Fruit fly (Drosophila melanogaster) whole organism, prepupa: ENCODE data around the gene CG14286.

Source experiments
- Blimp-1 ChIP-seq: fragments of 200-800 bp; sonication (Bioruptor generic); optimal IDR thresholded peaks from 3 replicates; lab custom pipeline; 2017; ENCODE audit warnings: missing biosample characterization, missing genetic modification characterization, mild to moderate bottlenecking, moderate library complexity, missing genetic modification reagents
- CG10631 ChIP-seq: fragments of 200-800 bp; sonication (Bioruptor generic); optimal IDR thresholded peaks from 2 replicates; lab custom pipeline; 2016; ENCODE audit warnings: missing biosample characterization, missing genetic modification characterization
- CG10669 ChIP-seq: fragments of 200-800 bp; sonication (Bioruptor generic); optimal IDR thresholded peaks from 3 replicates; lab custom pipeline; 2018; ENCODE audit warnings: missing biosample characterization, mild to moderate bottlenecking, missing genetic modification characterization, moderate library complexity
- CG11294 ChIP-seq: fragments of 200-800 bp; sonication (Bioruptor generic); IDR thresholded peaks from 2 replicates; pipeline ENCODE4 v1.3.6; 2022; ENCODE audit warnings: missing biosample characterization, missing genetic modification characterization
- CG1621 ChIP-seq: fragments of 200-800 bp; sonication (Bioruptor generic); optimal IDR thresholded peaks from 3 replicates; lab custom pipeline; 2018; ENCODE audit warnings: missing biosample characterization, mild to moderate bottlenecking, missing genetic modification characterization
- CG16779 ChIP-seq: fragments of 200-800 bp; sonication (Bioruptor generic); optimal IDR thresholded peaks from 3 replicates; lab custom pipeline; 2017; ENCODE audit warnings: missing biosample characterization, mild to moderate bottlenecking, missing genetic modification characterization
- CG3032 ChIP-seq: fragments of 200-800 bp; optimal IDR thresholded peaks from 2 replicates; lab custom pipeline; 2019; ENCODE audit warnings: missing biosample characterization, mild to moderate bottlenecking, missing genetic modification characterization, moderate library complexity
- CG32006 ChIP-seq: fragments of 200-800 bp; sonication (Bioruptor generic); optimal IDR thresholded peaks from 3 replicates; lab custom pipeline; 2017; ENCODE audit warnings: missing biosample characterization, mild to moderate bottlenecking, missing genetic modification characterization
- CG34406 ChIP-seq: fragments of 200-800 bp; sonication (Bioruptor generic); optimal IDR thresholded peaks from 3 replicates; lab custom pipeline; 2016; ENCODE audit warnings: missing biosample characterization, missing genetic modification characterization
- CG3919 ChIP-seq: fragments of 200-800 bp; sonication (Bioruptor generic); optimal IDR thresholded peaks from 3 replicates; lab custom pipeline; 2016; ENCODE audit warnings: missing biosample characterization, missing genetic modification characterization
- CG4318 ChIP-seq: fragments of 200-800 bp; sonication (Bioruptor generic); optimal IDR thresholded peaks from 3 replicates; lab custom pipeline; 2017; ENCODE audit warnings: missing biosample characterization, mild to moderate bottlenecking, missing genetic modification characterization
- CG6792 ChIP-seq: fragments of 200-800 bp; sonication (Bioruptor generic); optimal IDR thresholded peaks from 3 replicates; lab custom pipeline; 2016; ENCODE audit warnings: missing biosample characterization, missing genetic modification characterization
- CG7368 ChIP-seq: fragments of 200-800 bp; sonication (Bioruptor generic); optimal IDR thresholded peaks from 3 replicates; lab custom pipeline; 2016; ENCODE audit warnings: missing biosample characterization, missing genetic modification characterization
- CG8119 ChIP-seq: fragments of 200-800 bp; sonication (Bioruptor generic); IDR thresholded peaks from 3 replicates; pipeline ENCODE4 v1.3.6; 2022; ENCODE audit warnings: missing biosample characterization, missing genetic modification characterization
- CG8319 ChIP-seq: fragments of 200-800 bp; sonication (Bioruptor generic); optimal IDR thresholded peaks from 3 replicates; lab custom pipeline; 2016; ENCODE audit warnings: missing biosample characterization, missing genetic modification characterization
- CG8632 ChIP-seq: fragments of 200-800 bp; sonication (Bioruptor generic); optimal IDR thresholded peaks from 3 replicates; lab custom pipeline; 2016; ENCODE audit warnings: missing biosample characterization, missing genetic modification characterization
- CG9139 ChIP-seq: fragments of 200-800 bp; sonication (Bioruptor generic); optimal IDR thresholded peaks from 3 replicates; lab custom pipeline; 2017; ENCODE audit warnings: missing biosample characterization, mild to moderate bottlenecking, missing genetic modification characterization
- Eip78C ChIP-seq: fragments of 200-800 bp; sonication (Bioruptor generic); peaks from one replicate; lab custom pipeline; 2016; ENCODE audit warnings: missing biosample characterization, missing genetic modification characterization
- Eip93F ChIP-seq: fragments of 200-800 bp; sonication (Bioruptor generic); optimal IDR thresholded peaks from 2 replicates; lab custom pipeline; 2016; ENCODE audit warnings: missing biosample characterization, mild to moderate bottlenecking, missing genetic modification characterization
- Ets21C ChIP-seq: fragments of 200-800 bp; sonication (Bioruptor generic); optimal IDR thresholded peaks from 3 replicates; lab custom pipeline; 2016; ENCODE audit warnings: missing biosample characterization, missing genetic modification characterization
- Ets96B ChIP-seq: fragments of 200-800 bp; optimal IDR thresholded peaks from 2 replicates; lab custom pipeline; 2019; ENCODE audit warnings: missing biosample characterization, mild to moderate bottlenecking, missing genetic modification characterization, moderate library complexity
- Gug ChIP-seq: fragments of 200-800 bp; sonication (Bioruptor generic); IDR thresholded peaks from 2 replicates; pipeline ENCODE4 v1.3.6; 2022; ENCODE audit warnings: missing biosample characterization, missing genetic modification characterization
- Hr38 ChIP-seq: sonication (Bioruptor generic); optimal IDR thresholded peaks from 2 replicates; lab custom pipeline; 2016; ENCODE audit warnings: missing biosample characterization, missing genetic modification characterization
- Hr4 ChIP-seq: fragments of 200-800 bp; sonication (Bioruptor generic); optimal IDR thresholded peaks from 3 replicates; lab custom pipeline; 2016; ENCODE audit warnings: missing biosample characterization, missing genetic modification characterization
- Met ChIP-seq: fragments of 200-800 bp; sonication (Bioruptor generic); optimal IDR thresholded peaks from 3 replicates; lab custom pipeline; 2016; ENCODE audit warnings: missing biosample characterization, missing genetic modification characterization
- OdsH ChIP-seq: fragments of 200-800 bp; sonication (Bioruptor generic); optimal IDR thresholded peaks from 3 replicates; lab custom pipeline; 2016; ENCODE audit warnings: missing biosample characterization, missing genetic modification characterization
- Sox14 ChIP-seq: fragments of 200-800 bp; sonication (Bioruptor generic); optimal IDR thresholded peaks from 3 replicates; lab custom pipeline; 2016; ENCODE audit warnings: missing biosample characterization, missing genetic modification characterization
- achi ChIP-seq: fragments of 200-800 bp; sonication (Bioruptor generic); optimal IDR thresholded peaks from 3 replicates; lab custom pipeline; 2016; ENCODE audit warnings: missing biosample characterization, missing genetic modification characterization
- acj6 ChIP-seq: fragments of 200-800 bp; sonication (Bioruptor generic); optimal IDR thresholded peaks from 3 replicates; lab custom pipeline; 2016; ENCODE audit warnings: missing biosample characterization, missing genetic modification characterization
- dsx ChIP-seq: fragments of 200-800 bp; optimal IDR thresholded peaks from 3 replicates; lab custom pipeline; 2019; ENCODE audit warnings: missing biosample characterization, mild to moderate bottlenecking, missing genetic modification characterization, moderate library complexity; ENCODE audit not compliant: poor library complexity, severe bottlenecking
- esn ChIP-seq: fragments of 200-800 bp; sonication (Bioruptor generic); optimal IDR thresholded peaks from 2 replicates; lab custom pipeline; 2016; ENCODE audit warnings: missing biosample characterization, mild to moderate bottlenecking, missing genetic modification characterization, moderate library complexity
- fd59A ChIP-seq: fragments of 200-800 bp; sonication (Bioruptor generic); optimal IDR thresholded peaks from 2 replicates; lab custom pipeline; 2017; ENCODE audit warnings: missing biosample characterization, mild to moderate bottlenecking, missing genetic modification characterization, missing genetic modification reagents
- fd85E ChIP-seq: fragments of 200-800 bp; sonication (Bioruptor generic); optimal IDR thresholded peaks from 3 replicates; lab custom pipeline; 2016; ENCODE audit warnings: missing biosample characterization, missing genetic modification characterization
- fkh ChIP-seq: fragments of 200-800 bp; sonication (Bioruptor generic); optimal IDR thresholded peaks from 3 replicates; lab custom pipeline; 2017; ENCODE audit warnings: missing biosample characterization, mild to moderate bottlenecking, missing genetic modification characterization, moderate library complexity
- lz ChIP-seq: fragments of 200-800 bp; sonication (Bioruptor generic); optimal IDR thresholded peaks from 3 replicates; lab custom pipeline; 2016; ENCODE audit warnings: missing biosample characterization, missing genetic modification characterization
- net ChIP-seq: fragments of 200-800 bp; sonication (Bioruptor generic); optimal IDR thresholded peaks from 3 replicates; lab custom pipeline; 2016; ENCODE audit warnings: missing biosample characterization, missing genetic modification characterization
- salr ChIP-seq, 2 experiments: fragments of 200-800 bp; sonication (Bioruptor generic); optimal IDR thresholded peaks; 3 replicates each; lab custom pipeline; 2016 to 2018; ENCODE audit warnings: missing biosample characterization in 2 of 2, missing genetic modification characterization in 2 of 2, mild to moderate bottlenecking in 1 of 2
- spab ChIP-seq: fragments of 200-800 bp; sonication (Bioruptor generic); optimal IDR thresholded peaks from 2 replicates; lab custom pipeline; 2017; ENCODE audit warnings: missing biosample characterization, mild to moderate bottlenecking, missing genetic modification characterization, missing genetic modification reagents
- ss ChIP-seq, 2 experiments: fragments of 200-800 bp; sonication (Bioruptor generic); optimal IDR thresholded peaks; 2 replicates in 1 of 2; 3 replicates in 1 of 2; lab custom pipeline; 2017 to 2018; ENCODE audit warnings: mild to moderate bottlenecking in 2 of 2, missing biosample characterization in 2 of 2, missing genetic modification characterization in 2 of 2, moderate library complexity in 1 of 2
- vri ChIP-seq: fragments of 200-800 bp; sonication (Bioruptor generic); optimal IDR thresholded peaks from 3 replicates; lab custom pipeline; 2016; ENCODE audit warnings: missing biosample characterization, mild to moderate bottlenecking, missing genetic modification characterization

Gene CG14286

DNA sequence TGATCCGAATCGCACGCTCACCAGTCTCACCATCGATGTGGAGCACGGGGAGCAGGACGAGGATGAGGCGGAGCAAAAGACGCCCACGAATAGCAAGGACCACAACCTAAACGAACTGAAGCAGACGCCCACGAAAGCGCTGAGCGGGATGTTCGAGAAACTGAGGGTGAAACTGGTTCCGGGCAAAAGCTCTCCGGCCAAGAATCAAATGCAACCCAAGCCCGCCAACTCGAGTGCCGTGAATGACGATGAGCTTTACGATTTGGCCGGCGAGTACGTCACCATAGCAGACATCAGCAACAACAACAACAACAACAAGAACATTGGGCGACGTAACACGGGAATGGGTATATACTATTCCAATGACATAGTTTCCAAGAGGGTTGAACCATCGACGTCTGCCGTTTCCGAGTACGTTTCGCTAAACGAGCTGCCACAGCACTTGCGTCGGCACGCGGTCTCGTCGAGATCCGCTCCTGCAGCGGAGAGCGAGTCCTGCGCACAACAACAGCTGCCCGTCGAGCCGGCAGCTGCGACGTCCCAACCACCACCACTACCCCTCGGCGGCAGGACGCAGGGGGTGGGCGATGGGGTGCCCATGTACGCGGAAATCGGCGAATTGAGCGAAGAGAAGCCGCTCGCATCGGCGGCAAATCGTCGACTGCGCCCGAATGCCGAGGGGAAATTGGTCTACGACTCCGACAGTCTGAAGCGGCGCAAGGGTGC lies 6.4 kb upstream of the CG14286 start:
- peak; percentile 39 for TF ChIP-seq Eip78C
- no peak for TF ChIP-seq fkh (GFP tag; lab: Kevin White, UChicago)
- peak in 1 of 2 experiments; percentile 11 for TF ChIP-seq ss (GFP tag; optimal IDR thresholded peaks at IDR 0.05; lab: Kevin White, UChicago)
- no peak for TF ChIP-seq Gug
- no peak for TF ChIP-seq CG34406 (GFP tag; lab: Kevin White, UChicago)
- TF ChIP-seq salr (GFP tag; optimal IDR thresholded peaks at IDR 0.05; lab: Kevin White, UChicago) = no peak
- TF ChIP-seq fd85E (GFP tag; lab: Kevin White, UChicago) = no peak

DNA sequence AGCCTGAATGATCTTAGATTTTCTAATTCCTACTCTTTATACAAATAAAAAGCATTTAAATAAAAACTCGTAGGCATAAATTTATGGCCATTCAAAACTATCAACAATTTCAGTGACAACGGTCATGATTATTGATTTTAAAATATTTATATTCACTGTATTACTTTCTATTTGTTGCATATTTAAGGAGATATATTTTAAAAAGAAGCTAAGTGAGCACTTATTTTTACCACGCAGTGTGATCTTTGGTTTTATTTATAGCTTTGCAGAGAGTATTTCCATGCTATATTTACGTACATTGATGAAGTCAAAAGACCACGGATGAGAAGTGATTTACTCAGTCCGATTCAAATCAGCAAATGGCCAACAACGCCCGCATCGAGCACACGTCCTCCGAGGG lies 869 bp downstream of the CG14286 start, which contains the start of gene CG14285:
CG14285 (plus strand) TSS at position 339 of the 400 bp plus-strand sequence.
- TF ChIP-seq net (GFP tag; lab: Kevin White, UChicago) (no peak), achi (GFP tag; lab: Kevin White, UChicago) (no peak), CG8632 (GFP tag; lab: Kevin White, UChicago) (no peak), CG7368 (GFP tag; lab: Kevin White, UChicago) (no peak), Ets21C (GFP tag; lab: Kevin White, UChicago) (no peak), lz (GFP tag; lab: Kevin White, UChicago) (no peak), vri (GFP tag; lab: Kevin White, UChicago) (no peak), CG4318 (GFP tag; lab: Kevin White, UChicago) (no peak), CG8319 (GFP tag; lab: Kevin White, UChicago) (no peak), CG9139 (GFP tag; lab: Kevin White, UChicago) (no peak), CG11294 (GFP tag; lab: Robert Waterston, UW) (no peak), Hr38 (GFP tag; lab: Kevin White, UChicago) (no peak), CG3919 (GFP tag; lab: Kevin White, UChicago) (no peak)

DNA sequence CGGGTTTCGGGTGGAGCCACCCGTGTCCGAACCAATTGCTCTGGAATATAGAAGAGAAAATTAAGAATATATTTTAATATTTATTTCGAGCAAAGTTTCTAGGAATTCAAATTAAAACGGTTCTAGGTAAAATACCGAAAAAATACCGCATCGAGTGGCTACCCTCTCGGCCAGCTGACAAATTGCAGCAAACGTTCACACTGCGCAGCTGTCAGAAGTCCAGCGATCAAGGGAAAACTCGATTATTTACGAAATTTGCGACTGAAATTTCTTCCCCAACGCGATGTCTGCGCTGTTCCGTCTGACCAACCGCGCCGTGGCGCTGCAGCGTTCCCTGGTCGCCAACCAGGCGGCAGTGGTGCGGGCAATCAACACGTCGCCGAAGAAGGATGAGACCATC lies 3.3 kb downstream of the CG14286 start, which contains the start of gene NP15.6:
NP15.6 (plus strand) TSS at position 204 of the 400 bp plus-strand sequence.
- no peak for TF ChIP-seq ss (GFP tag; optimal IDR thresholded peaks at IDR 0.05; lab: Kevin White, UChicago)
- peak; percentile 99 for TF ChIP-seq achi (GFP tag; lab: Kevin White, UChicago)

DNA sequence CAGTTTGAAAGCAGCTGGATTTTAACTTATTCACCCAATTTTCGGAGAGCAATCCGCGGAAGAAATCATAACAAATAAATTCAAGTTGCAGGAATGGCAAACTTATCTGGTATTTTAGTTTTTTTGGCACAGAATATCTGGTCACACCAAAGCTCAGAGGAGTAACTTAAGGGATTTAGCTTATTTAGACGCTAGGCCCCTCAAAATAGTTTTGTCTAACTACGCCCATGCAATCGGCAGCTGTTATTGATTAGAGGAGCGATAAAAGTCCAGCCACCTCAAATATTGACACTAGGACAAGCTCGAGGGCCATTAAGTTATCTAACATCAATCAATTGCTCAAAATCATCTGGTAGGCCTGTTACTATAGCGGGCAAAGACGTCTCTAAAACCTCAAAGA lies 4.9 kb downstream of the CG14286 start, which contains the start of the genes GatA and P5cr:
GatA (minus strand) TSS at position 100 of the 400 bp plus-strand sequence.
P5cr (plus strand) TSS at position 174 of the 400 bp plus-strand sequence.
- TF ChIP-seq fd59A (peak; percentile 56), Gug (peak; percentile 72), Ets96B (peak; percentile 70), acj6 (GFP tag; lab: Kevin White, UChicago) (peak; percentile 87), fkh (GFP tag; lab: Kevin White, UChicago) (peak; percentile 74), achi (GFP tag; lab: Kevin White, UChicago) (peak; percentile 82), CG3032 (tag; lab: Kevin White, UChicago) (peak; percentile 69), Sox14 (peak; percentile 83), CG11294 (GFP tag; lab: Robert Waterston, UW) (peak; percentile 73), CG16779 (no peak), CG6792 (GFP tag; lab: Kevin White, UChicago) (peak; percentile 72), lz (GFP tag; lab: Kevin White, UChicago) (peak; percentile 82), esn (GFP tag; lab: Kevin White, UChicago) (peak; percentile 84), CG10631 (no peak), Blimp-1 (GFP tag; lab: Kevin White, UChicago) (no peak), Hr4 (peak; percentile 91), CG8119 (peak; percentile 65; the same call in 2 of the 3 replicates), Met (GFP tag; lab: Kevin White, UChicago) (no peak), CG9139 (GFP tag; lab: Kevin White, UChicago) (no peak), CG1621 (peak; percentile 72), Eip93F (GFP tag; lab: Kevin White, UChicago) (no peak), CG10669 (GFP tag; lab: Kevin White, UChicago) (no peak), CG3919 (GFP tag; lab: Kevin White, UChicago) (peak; percentile 89), OdsH (GFP tag; lab: Kevin White, UChicago) (peak; percentile 85), CG8632 (GFP tag; lab: Kevin White, UChicago) (peak; percentile 51), spab (GFP tag; lab: Kevin White, UChicago) (no peak), Ets21C (GFP tag; lab: Kevin White, UChicago) (peak; percentile 68), fd85E (GFP tag; lab: Kevin White, UChicago) (no peak), dsx (peak; percentile 31), CG32006 (GFP tag; lab: Kevin White, UChicago) (peak; percentile 79), CG34406 (GFP tag; lab: Kevin White, UChicago) (peak; percentile 58), net (GFP tag; lab: Kevin White, UChicago) (peak; percentile 89), salr (GFP tag; optimal IDR thresholded peaks at IDR 0.05; lab: Kevin White, UChicago) (peak in 1 of 2 experiments; percentile 67)
